Worm (Caenorhabditis elegans) whole organism, young adult: ENCODE measurements around the gene srg-44.

Source experiments
- B0336.3 ChIP-seq: fragments of 200-800 bp; sonication (Bioruptor generic); IDR thresholded peaks from 2 replicates; pipeline ENCODE4 v1.3.6; 2022; ENCODE audit warnings: missing genetic modification characterization, missing compliant biosample characterization
- D2030.7 ChIP-seq: fragments of 200-800 bp; sonication (Bioruptor generic); IDR thresholded peaks from 2 replicates; pipeline ENCODE4 v1.3.6; 2022; ENCODE audit warnings: missing genetic modification reagents, missing genetic modification characterization, missing compliant biosample characterization
- F49E8.2 ChIP-seq: sonication (generic microtip); optimal IDR thresholded peaks from 3 replicates; lab custom pipeline; 2017; ENCODE audit warnings: missing genetic modification characterization, mild to moderate bottlenecking, missing compliant biosample characterization, antibody characterized with exemption, moderate library complexity; ENCODE audit not compliant: insufficient read depth
- K11D2.4 ChIP-seq: fragments of 200-800 bp; sonication (Bioruptor generic); IDR thresholded peaks from 2 replicates; pipeline ENCODE4 v1.3.6; 2022; ENCODE audit warnings: missing genetic modification reagents, missing genetic modification characterization, missing compliant biosample characterization
- K12H6.12 ChIP-seq: fragments of 200-800 bp; sonication (Bioruptor generic); optimal IDR thresholded peaks from 2 replicates; lab custom pipeline; 2018; ENCODE audit warnings: mild to moderate bottlenecking, missing genetic modification characterization, missing compliant biosample characterization
- T26A5.8 ChIP-seq: sonication (generic microtip); optimal IDR thresholded peaks from 2 replicates; lab custom pipeline; 2016; ENCODE audit warnings: missing genetic modification characterization, missing compliant biosample characterization
- Y56A3A.18 ChIP-seq: fragments of 200-800 bp; sonication (Bioruptor generic); IDR thresholded peaks from 2 replicates; pipeline ENCODE4 v1.3.6; 2022; ENCODE audit warnings: missing genetic modification reagents, missing genetic modification characterization, missing compliant biosample characterization
- ama-1 ChIP-seq, 3 experiments: fragments of 150-350 bp in 1 of 3; sonication (generic microtip) in 2 of 3; optimal IDR thresholded peaks; 2 replicates each; lab custom pipeline; 2014 to 2018; ENCODE audit warnings: missing biosample characterization in 2 of 3, missing genetic modification characterization in 2 of 3, missing genetic modification reagents in 2 of 3
- aptf-2 ChIP-seq: fragments of 200-800 bp; sonication (Bioruptor generic); conservative IDR thresholded peaks from 2 replicates; pipeline ENCODE4 v1.3.6; 2022; ENCODE audit warnings: missing genetic modification reagents, missing genetic modification characterization, missing compliant biosample characterization
- aptf-3 ChIP-seq: fragments of 200-800 bp; sonication (Bioruptor generic); IDR thresholded peaks from 2 replicates; pipeline ENCODE4 v1.3.6; 2022; ENCODE audit warnings: missing genetic modification characterization, missing compliant biosample characterization
- attf-6 ChIP-seq: fragments of 200-800 bp; sonication (Bioruptor generic); IDR thresholded peaks from 2 replicates; pipeline ENCODE4 v1.3.6; 2022; ENCODE audit warnings: missing genetic modification reagents, missing genetic modification characterization, missing compliant biosample characterization
- ceh-40 ChIP-seq: fragments of 200-800 bp; sonication (Bioruptor generic); IDR thresholded peaks from 2 replicates; pipeline ENCODE4 v1.3.6; 2022; ENCODE audit warnings: missing genetic modification characterization, missing compliant biosample characterization
- die-1 ChIP-seq: sonication (generic microtip); optimal IDR thresholded peaks from 2 replicates; lab custom pipeline; 2016; ENCODE audit warnings: missing genotype, mild to moderate bottlenecking, missing genetic modification characterization, missing compliant biosample characterization
- dox-1 ChIP-seq: fragments of 200-800 bp; sonication (Bioruptor generic); IDR thresholded peaks from 2 replicates; pipeline ENCODE4 v1.3.6; 2022; ENCODE audit warnings: missing genetic modification reagents, missing genetic modification characterization, missing compliant biosample characterization
- egrh-3 ChIP-seq: fragments of 200-800 bp; sonication (Bioruptor generic); IDR thresholded peaks from 2 replicates; pipeline ENCODE4 v1.3.6; 2022; ENCODE audit warnings: missing genetic modification reagents, missing genetic modification characterization, missing compliant biosample characterization
- ekl-4 ChIP-seq: fragments of 200-800 bp; sonication (Bioruptor generic); IDR thresholded peaks from 2 replicates; pipeline ENCODE4 v1.3.6; 2022; ENCODE audit warnings: missing genetic modification reagents, missing genetic modification characterization, missing compliant biosample characterization
- hlh-26 ChIP-seq: fragments of 200-800 bp; sonication (Bioruptor generic); conservative IDR thresholded peaks from 2 replicates; pipeline ENCODE4 v1.3.6; 2022; ENCODE audit warnings: missing genetic modification reagents, missing genetic modification characterization, missing compliant biosample characterization
- hrde-1 ChIP-seq: sonication (generic microtip); optimal IDR thresholded peaks from 2 replicates; lab custom pipeline; 2016; ENCODE audit warnings: missing genetic modification characterization, mild to moderate bottlenecking, missing compliant biosample characterization, moderate library complexity, missing genotype, missing genetic modification reagents, borderline replicate concordance
- lin-26 ChIP-seq: fragments of 200-800 bp; sonication (Bioruptor generic); IDR thresholded peaks from 2 replicates; pipeline ENCODE4 v1.3.6; 2022; ENCODE audit warnings: missing genetic modification reagents, missing genetic modification characterization, missing compliant biosample characterization
- lin-54 ChIP-seq: fragments of 200-800 bp; sonication (Bioruptor generic); optimal IDR thresholded peaks from 2 replicates; lab custom pipeline; 2018; ENCODE audit warnings: mild to moderate bottlenecking, missing genetic modification characterization, missing compliant biosample characterization
- madf-10 ChIP-seq: sonication (generic microtip); optimal IDR thresholded peaks from 2 replicates; lab custom pipeline; 2016; ENCODE audit warnings: mild to moderate bottlenecking, missing genetic modification characterization, missing compliant biosample characterization
- madf-6 ChIP-seq: fragments of 200-800 bp; sonication (Bioruptor generic); IDR thresholded peaks from 2 replicates; pipeline ENCODE4 v1.3.6; 2022; ENCODE audit warnings: missing genetic modification reagents, missing genetic modification characterization, missing compliant biosample characterization
- madf-8 ChIP-seq: fragments of 200-800 bp; sonication (Bioruptor generic); conservative IDR thresholded peaks from 2 replicates; pipeline ENCODE4 v1.3.6; 2022; ENCODE audit warnings: missing genetic modification reagents, missing genetic modification characterization, missing compliant biosample characterization
- mel-28 ChIP-seq: sonication (generic microtip); optimal IDR thresholded peaks from 2 replicates; lab custom pipeline; 2016; ENCODE audit warnings: borderline replicate concordance, mild to moderate bottlenecking, missing genetic modification characterization, missing compliant biosample characterization
- nfya-1 ChIP-seq: sonication (generic microtip); optimal IDR thresholded peaks from 2 replicates; lab custom pipeline; 2017; ENCODE audit warnings: antibody characterized with exemption, missing compliant biosample characterization, missing genetic modification characterization, borderline replicate concordance; ENCODE audit not compliant: insufficient read depth
- nfya-2 ChIP-seq: fragments of 200-800 bp; sonication (Bioruptor generic); IDR thresholded peaks from 2 replicates; pipeline ENCODE4 v1.3.6; 2022; ENCODE audit warnings: missing genetic modification reagents, missing genetic modification characterization, missing compliant biosample characterization
- nfyb-1 ChIP-seq: fragments of 200-800 bp; sonication (Bioruptor generic); IDR thresholded peaks from 2 replicates; pipeline ENCODE4 v1.3.6; 2022; ENCODE audit warnings: missing genetic modification reagents, missing genetic modification characterization, missing compliant biosample characterization
- nhr-120 ChIP-seq: fragments of 200-800 bp; sonication (Bioruptor generic); IDR thresholded peaks from 2 replicates; pipeline ENCODE4 v1.3.6; 2022; ENCODE audit warnings: missing genetic modification characterization, missing compliant biosample characterization
- nhr-179 ChIP-seq: sonication (generic microtip); optimal IDR thresholded peaks from 2 replicates; lab custom pipeline; 2016; ENCODE audit warnings: mild to moderate bottlenecking, missing genetic modification characterization, missing compliant biosample characterization
- nhr-80 ChIP-seq: sonication (generic microtip); optimal IDR thresholded peaks from 2 replicates; lab custom pipeline; 2016; ENCODE audit warnings: missing genetic modification characterization, missing compliant biosample characterization
- nhr-90 ChIP-seq: sonication (generic microtip); optimal IDR thresholded peaks from 2 replicates; lab custom pipeline; 2016; ENCODE audit warnings: missing genotype, mild to moderate bottlenecking, missing genetic modification characterization, missing compliant biosample characterization
- rpc-1 ChIP-seq, 2 experiments: fragments of 150-350 bp in 1 of 2; sonication (generic microtip) in 1 of 2; optimal IDR thresholded peaks; 2 replicates each; lab custom pipeline; 2014 to 2018; ENCODE audit warnings: missing biosample characterization in 1 of 2, missing genetic modification characterization in 1 of 2, missing genetic modification reagents in 1 of 2, missing genotype in 1 of 2
- sea-2 ChIP-seq: fragments of 200-800 bp; sonication (Bioruptor generic); IDR thresholded peaks from 2 replicates; pipeline ENCODE4 v1.3.6; 2022; ENCODE audit warnings: missing genetic modification characterization, missing compliant biosample characterization
- snpc-3.4 ChIP-seq: sonication (generic microtip); optimal IDR thresholded peaks from 2 replicates; lab custom pipeline; 2017; ENCODE audit warnings: missing genetic modification characterization, mild to moderate bottlenecking, missing compliant biosample characterization, antibody characterized with exemption, moderate library complexity, missing genotype, missing genetic modification reagents
- somi-1 ChIP-seq: fragments of 200-800 bp; sonication (Bioruptor generic); optimal IDR thresholded peaks from 2 replicates; lab custom pipeline; 2018; ENCODE audit warnings: mild to moderate bottlenecking, missing genetic modification characterization, missing compliant biosample characterization
- sptf-2 ChIP-seq: fragments of 200-800 bp; sonication (Bioruptor generic); optimal IDR thresholded peaks from 2 replicates; lab custom pipeline; 2018; ENCODE audit warnings: mild to moderate bottlenecking, missing genetic modification characterization, missing compliant biosample characterization
- unc-62 ChIP-seq: fragments of 150-350 bp; optimal IDR thresholded peaks from 2 replicates; lab custom pipeline; 2014; ENCODE audit warnings: missing biosample characterization, missing genetic modification reagents, missing genetic modification characterization
- xnd-1 ChIP-seq: sonication (generic microtip); optimal IDR thresholded peaks from 2 replicates; lab custom pipeline; 2016; ENCODE audit warnings: missing genotype, missing genetic modification reagents, missing genetic modification characterization, missing compliant biosample characterization
- zfh-2 ChIP-seq: fragments of 200-800 bp; sonication (Bioruptor generic); conservative IDR thresholded peaks from 2 replicates; pipeline ENCODE4 v1.3.6; 2022; ENCODE audit warnings: missing genetic modification reagents, missing genetic modification characterization, missing compliant biosample characterization
- ztf-25 ChIP-seq: fragments of 200-800 bp; sonication (Bioruptor generic); IDR thresholded peaks from 2 replicates; pipeline ENCODE4 v1.3.6; 2022; ENCODE audit warnings: missing genetic modification reagents, missing genetic modification characterization, missing compliant biosample characterization
- ztf-28 ChIP-seq: fragments of 200-800 bp; sonication (Bioruptor generic); IDR thresholded peaks from 2 replicates; pipeline ENCODE4 v1.3.6; 2022; ENCODE audit warnings: missing genetic modification reagents, missing genetic modification characterization, missing compliant biosample characterization
- ztf-3 ChIP-seq: fragments of 200-800 bp; sonication (Bioruptor generic); optimal IDR thresholded peaks from 2 replicates; lab custom pipeline; 2018; ENCODE audit warnings: mild to moderate bottlenecking, missing genetic modification characterization, missing compliant biosample characterization
- ztf-6 ChIP-seq: fragments of 200-800 bp; sonication (Bioruptor generic); IDR thresholded peaks from 2 replicates; pipeline ENCODE4 v1.3.6; 2022; ENCODE audit warnings: missing genetic modification reagents, missing genetic modification characterization, missing compliant biosample characterization

srg-44 gene

DNA sequence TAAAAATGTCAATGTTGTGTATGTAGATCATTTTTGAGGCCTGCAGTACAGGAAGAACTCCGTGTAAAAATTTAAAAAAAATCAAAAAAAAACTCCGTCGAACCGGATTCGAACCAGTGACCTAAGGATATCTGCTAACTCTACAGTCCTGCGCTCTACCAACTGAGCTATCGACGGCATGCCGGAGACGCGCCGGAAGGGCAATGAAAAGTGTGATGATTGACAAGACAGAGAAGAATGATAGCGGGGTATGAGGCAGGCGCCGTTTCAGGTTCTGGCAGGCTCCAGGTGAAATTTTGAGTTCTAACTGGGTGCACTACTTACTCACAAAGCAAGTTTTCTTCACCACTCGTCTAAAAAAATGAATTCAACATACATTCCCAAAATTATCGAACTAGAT lies 10.8 kb upstream of the srg-44 start, which contains the start of gene srz-58 (continued):
- no peak for TF ChIP-seq madf-8 (GFP tag; lab: Robert Waterston, UW)
- TF ChIP-seq madf-6 (GFP tag; lab: Robert Waterston, UW), result no peak
- no peak for TF ChIP-seq mel-28
- TF ChIP-seq zfh-2 (GFP tag; lab: Robert Waterston, UW), result no peak
- peak; percentile 53 for TF ChIP-seq rpc-1 (optimal IDR thresholded peaks at IDR 0.05; lab: Kevin White, UChicago)
- TF ChIP-seq rpc-1 (tag; optimal IDR thresholded peaks at IDR 0.05; lab: Kevin White, UChicago), result peak; percentile 74
- peak; percentile 69; the same call in 1 of the 2 replicates for TF ChIP-seq attf-6 (GFP tag; lab: Robert Waterston, UW)
- TF ChIP-seq B0336.3 (GFP tag; lab: Robert Waterston, UW), result no peak
- TF ChIP-seq hrde-1, result no peak
- no peak for TF ChIP-seq ama-1 (optimal IDR thresholded peaks at IDR 0.05; lab: Kevin White, UChicago)
- no peak for TF ChIP-seq ama-1 (GFP tag; optimal IDR thresholded peaks at IDR 0.05; lab: Kevin White, UChicago)
- TF ChIP-seq hlh-26 (GFP tag; lab: Robert Waterston, UW), result no peak
- peak; percentile 3 for TF ChIP-seq die-1
- no peak for TF ChIP-seq somi-1 (GFP tag; lab: Kevin White, UChicago)
- TF ChIP-seq nhr-90 (tag; lab: Kevin White, UChicago), result no peak
- TF ChIP-seq ztf-3, result no peak
- TF ChIP-seq, all 124 proteins: peak for 10

DNA sequence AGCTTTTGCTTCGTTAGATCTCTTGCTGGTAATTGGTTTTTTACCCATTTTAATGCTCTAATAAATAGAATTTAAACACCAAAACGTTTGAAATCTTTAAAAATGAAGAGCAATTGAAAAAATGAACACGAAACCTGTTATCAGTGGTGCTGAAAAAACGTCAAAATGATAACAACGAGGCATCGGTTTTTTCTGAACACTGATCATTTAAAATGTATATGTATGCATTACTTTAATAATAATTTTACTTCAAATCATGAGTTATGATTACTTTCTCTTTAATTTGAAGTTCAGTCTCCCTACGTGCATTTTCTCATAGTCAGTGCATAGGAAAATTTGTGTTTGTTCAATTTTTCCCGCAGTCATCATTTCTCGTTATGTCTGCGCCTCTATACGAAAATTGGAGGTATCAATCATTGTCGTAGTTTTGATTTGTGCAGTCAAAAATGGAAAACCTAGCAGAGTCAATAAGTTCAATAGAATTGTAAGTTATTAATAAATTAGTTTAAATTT lies 6.1 kb upstream of the srg-44 start, which contains the start of gene F31E9.3:
TSS of gene F31E9.3 (plus strand) at position 194 of the 513 bp plus-strand sequence.
- TF ChIP-seq D2030.7 (GFP tag; lab: Robert Waterston, UW), result no peak
- no peak for TF ChIP-seq snpc-3.4 (tag; lab: Kevin White, UChicago)
- TF ChIP-seq attf-6 (GFP tag; lab: Robert Waterston, UW), result no peak
- no peak for TF ChIP-seq madf-10
- peak; percentile 48 for TF ChIP-seq nhr-80 (tag; lab: Kevin White, UChicago)
- no peak for TF ChIP-seq xnd-1
- TF ChIP-seq ama-1 (optimal IDR thresholded peaks at IDR 0.05; lab: Kevin White, UChicago), result no peak
- TF ChIP-seq ama-1 (GFP tag; optimal IDR thresholded peaks at IDR 0.05; lab: Kevin White, UChicago), result no peak
- TF ChIP-seq, all 124 proteins: peak for 1

DNA sequence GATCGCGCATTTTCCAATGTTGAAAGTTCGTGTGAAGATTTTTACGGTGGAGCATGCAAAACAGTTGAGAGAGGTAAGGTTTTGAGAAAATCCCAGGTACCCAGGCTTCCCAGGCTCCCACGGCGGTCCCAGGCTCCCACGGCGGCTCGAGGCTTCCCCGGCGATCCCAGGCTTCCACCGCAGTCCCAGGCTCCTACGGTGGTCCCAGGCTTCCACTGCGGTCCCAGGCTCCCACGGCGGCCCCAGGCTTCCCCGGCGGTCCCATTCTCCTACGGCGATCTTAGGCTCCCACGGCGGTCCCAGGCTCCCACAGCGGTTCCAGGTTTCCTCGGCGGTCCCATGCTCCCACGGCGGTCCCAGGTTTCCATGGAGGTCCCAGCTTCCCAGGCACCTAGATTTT lies 4.7 kb upstream of the srg-44 start:
- TF ChIP-seq madf-6 (GFP tag; lab: Robert Waterston, UW), result no peak
- TF ChIP-seq zfh-2 (GFP tag; lab: Robert Waterston, UW), result peak; percentile 96
- no peak for TF ChIP-seq sptf-2
- TF ChIP-seq egrh-3 (GFP tag; lab: Robert Waterston, UW), result peak; percentile 98
- 0 out of 2 replicates have a peak, but pooled peaks have one; percentile 9 for TF ChIP-seq aptf-3 (GFP tag; lab: Robert Waterston, UW)
- peak; percentile 35; the same call in 1 of the 2 replicates for TF ChIP-seq dox-1 (GFP tag; lab: Robert Waterston, UW)
- peak; percentile 21; the same call in 1 of the 2 replicates for TF ChIP-seq ztf-28 (GFP tag; lab: Robert Waterston, UW)
- TF ChIP-seq sea-2 (GFP tag; lab: Robert Waterston, UW), result peak; percentile 48; the same call in 1 of the 2 replicates
- no peak for TF ChIP-seq nfya-1 (tag; lab: Kevin White, UChicago)
- TF ChIP-seq nfyb-1 (GFP tag; lab: Robert Waterston, UW), result peak; percentile 59; the same call in 1 of the 2 replicates
- peak; percentile 52; the same call in 1 of the 2 replicates for TF ChIP-seq lin-26 (GFP tag; lab: Robert Waterston, UW)

DNA sequence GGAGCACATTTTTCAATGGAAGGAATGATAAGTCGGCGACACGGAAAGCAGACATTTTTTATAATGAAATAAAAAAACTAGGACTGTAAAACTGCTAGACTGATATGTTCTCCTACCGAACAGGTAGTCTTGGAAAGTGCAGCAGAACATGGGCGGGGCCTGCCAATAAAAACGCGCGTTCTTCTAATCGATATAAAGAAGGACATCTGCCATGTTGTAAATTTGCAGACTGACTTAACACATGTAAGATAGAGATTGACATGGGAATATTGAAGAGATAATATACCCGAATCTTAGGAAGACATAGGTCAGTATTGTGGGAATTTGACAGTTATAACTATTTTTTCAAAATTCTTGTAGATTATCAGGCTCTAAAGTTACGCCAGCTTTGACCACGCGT lies 730 bp upstream of the srg-44 start, which contains the start of gene sdz-16:
TSS of gene sdz-16 (minus strand) at position 101 of the 400 bp plus-strand sequence.
- TF ChIP-seq Y56A3A.18 (GFP tag; lab: Robert Waterston, UW), result no peak
- no peak for TF ChIP-seq lin-54
- no peak for TF ChIP-seq ekl-4
- no peak for TF ChIP-seq egrh-3 (GFP tag; lab: Robert Waterston, UW)
- no peak for TF ChIP-seq K11D2.4 (GFP tag; lab: Robert Waterston, UW)
- no peak for TF ChIP-seq F49E8.2
- no peak for TF ChIP-seq nhr-179 (tag; lab: Kevin White, UChicago)
- TF ChIP-seq K12H6.12 (tag; lab: Kevin White, UChicago), result no peak
- no peak for TF ChIP-seq aptf-2 (GFP tag; lab: Robert Waterston, UW)
- TF ChIP-seq ceh-40 (GFP tag; lab: Robert Waterston, UW), result no peak
- no peak for TF ChIP-seq T26A5.8 (tag; lab: Kevin White, UChicago)
- TF ChIP-seq ztf-6 (GFP tag; lab: Robert Waterston, UW), result no peak
- no peak for TF ChIP-seq ztf-25 (GFP tag; lab: Robert Waterston, UW)
- no peak for TF ChIP-seq nfya-2 (GFP tag; lab: Robert Waterston, UW)
- TF ChIP-seq nhr-120 (GFP tag; lab: Robert Waterston, UW), result no peak
- no peak for TF ChIP-seq unc-62
- TF ChIP-seq, all 124 proteins: peak for 0
